Worm (Caenorhabditis elegans) whole organism, early embryonic: Measurements from ENCODE around the gene ccg-1.

Experiments used
- B0310.2 ChIP-seq: sonication (generic microtip); optimal IDR thresholded peaks from 2 replicates; lab custom pipeline; 2016; ENCODE audit warnings: mild to moderate bottlenecking, missing genetic modification characterization, missing compliant biosample characterization
- F13C5.2 ChIP-seq: sonication (generic microtip); optimal IDR thresholded peaks from 2 replicates; lab custom pipeline; 2017; ENCODE audit warnings: mild to moderate bottlenecking, missing genetic modification characterization, inconsistent platforms, missing compliant biosample characterization
- aly-1 ChIP-seq: sonication (generic microtip); optimal IDR thresholded peaks from 2 replicates; lab custom pipeline; 2016; ENCODE audit warnings: missing genetic modification characterization, missing compliant biosample characterization
- ama-1 ChIP-seq: fragments of 150-350 bp; optimal IDR thresholded peaks from 2 replicates; lab custom pipeline; 2014
- ceh-13 ChIP-seq: fragments of 200-800 bp; sonication (Bioruptor generic); optimal IDR thresholded peaks from 2 replicates; lab custom pipeline; 2018; ENCODE audit warnings: mild to moderate bottlenecking, missing genetic modification characterization, missing compliant biosample characterization
- ceh-36 ChIP-seq: sonication (generic microtip); optimal IDR thresholded peaks from 2 replicates; lab custom pipeline; 2016; ENCODE audit warnings: missing genetic modification characterization, inconsistent platforms, missing compliant biosample characterization
- ets-7 ChIP-seq: sonication (generic microtip); optimal IDR thresholded peaks from 2 replicates; lab custom pipeline; 2016; ENCODE audit warnings: missing genotype, missing genetic modification characterization, missing compliant biosample characterization
- flt-1 ChIP-seq: fragments of 200-800 bp; sonication (Bioruptor generic); IDR thresholded peaks from 2 replicates; pipeline ENCODE4 v1.3.6; 2022; ENCODE audit warnings: missing genetic modification characterization, missing compliant biosample characterization
- hmbx-1 ChIP-seq: sonication (generic microtip); optimal IDR thresholded peaks from 2 replicates; lab custom pipeline; 2016; ENCODE audit warnings: mild to moderate bottlenecking, missing genetic modification characterization, missing compliant biosample characterization
- hmg-4 ChIP-seq: fragments of 200-800 bp; sonication (Bioruptor generic); optimal IDR thresholded peaks from 2 replicates; lab custom pipeline; 2018; ENCODE audit warnings: mild to moderate bottlenecking, missing genetic modification characterization, missing compliant biosample characterization
- hnd-1 ChIP-seq: sonication (generic microtip); optimal IDR thresholded peaks from 2 replicates; lab custom pipeline; 2016; ENCODE audit warnings: missing genetic modification characterization, missing compliant biosample characterization
- pes-1 ChIP-seq: fragments of 200-800 bp; sonication (Bioruptor generic); IDR thresholded peaks from 2 replicates; pipeline ENCODE4 v1.3.6; 2022; ENCODE audit warnings: missing genetic modification reagents, missing genetic modification characterization, missing compliant biosample characterization
- scrt-1 ChIP-seq: fragments of 200-800 bp; sonication (Bioruptor generic); IDR thresholded peaks from 2 replicates; pipeline ENCODE4 v1.3.6; 2022; ENCODE audit warnings: missing genetic modification characterization, missing compliant biosample characterization
- sea-1 ChIP-seq: fragments of 200-800 bp; sonication (Bioruptor generic); conservative IDR thresholded peaks from 2 replicates; pipeline ENCODE4 v1.3.6; 2022; ENCODE audit warnings: missing genetic modification characterization, missing compliant biosample characterization
- tbx-11 ChIP-seq: fragments of 200-800 bp; sonication (Bioruptor generic); IDR thresholded peaks from 2 replicates; pipeline ENCODE4 v1.3.6; 2022; ENCODE audit warnings: missing genetic modification characterization, missing compliant biosample characterization
- tbx-37 ChIP-seq: fragments of 200-800 bp; sonication (Bioruptor generic); conservative IDR thresholded peaks from 2 replicates; pipeline ENCODE4 v1.3.6; 2022; ENCODE audit warnings: missing genetic modification reagents, missing genetic modification characterization, missing compliant biosample characterization
- tra-4 ChIP-seq: sonication (generic microtip); optimal IDR thresholded peaks from 2 replicates; lab custom pipeline; 2017; ENCODE audit warnings: missing genetic modification characterization, missing compliant biosample characterization

The ccg-1 gene

ce11 chrIV:15274063-15274462 is 1.5 kb downstream of the ccg-1 start:
- TF ChIP-seq F13C5.2 (tag; lab: Kevin White, UChicago) (no peak), sea-1 (GFP tag; lab: Robert Waterston, UW) (no peak), hnd-1 (tag; lab: Kevin White, UChicago) (no peak), B0310.2 (tag; lab: Kevin White, UChicago) (no peak), tbx-37 (GFP tag; lab: Robert Waterston, UW) (no peak), hmg-4 (GFP tag; lab: Kevin White, UChicago) (no peak), tbx-11 (no peak), hmbx-1 (no peak), tra-4 (tag; lab: Kevin White, UChicago) (no peak), scrt-1 (GFP tag; lab: Robert Waterston, UW) (no peak), pes-1 (GFP tag; lab: Robert Waterston, UW) (no peak), ama-1 (lab: Kevin White, UChicago) (no peak), flt-1 (no peak), ceh-13 (GFP tag; lab: Kevin White, UChicago) (no peak)

- TF ChIP-seq ets-7 (tag; lab: Kevin White, UChicago) (no peak), hnd-1 (tag; lab: Kevin White, UChicago) (no peak), ama-1 (lab: Kevin White, UChicago) (no peak), ceh-13 (GFP tag; lab: Kevin White, UChicago) (no peak), tra-4 (tag; lab: Kevin White, UChicago) (no peak), sea-1 (GFP tag; lab: Robert Waterston, UW) (no peak), F13C5.2 (tag; lab: Kevin White, UChicago) (no peak), hmg-4 (GFP tag; lab: Kevin White, UChicago) (no peak)
Observed at ce11 chrIV:15259548-15259947, 16.1 kb downstream of the ccg-1 start, which contains the start of gene Y73F8A.5. Y73F8A.5 (plus strand) TSS chrIV:15259868.

ce11 chrIV:15252157-15252556 is 23.4 kb downstream of the ccg-1 start, which contains the start of gene srj-42:
srj-42 (minus strand) TSS chrIV:15252257.
- no peak for TF ChIP-seq B0310.2 (tag; lab: Kevin White, UChicago)
- no peak for TF ChIP-seq sea-1 (GFP tag; lab: Robert Waterston, UW)
- no peak for TF ChIP-seq flt-1

- no peak for TF ChIP-seq scrt-1 (GFP tag; lab: Robert Waterston, UW)
Observed at ce11 chrIV:15251075-15251474, 24.5 kb downstream of the ccg-1 start.

ce11 chrIV:15245655-15246054 is 29.9 kb downstream of the ccg-1 start, which contains the start of gene Y73F8A.36:
Y73F8A.36 (plus strand) TSS chrIV:15245955.
- TF ChIP-seq ceh-36 (tag; lab: Kevin White, UChicago): no peak
- no peak for TF ChIP-seq hnd-1 (tag; lab: Kevin White, UChicago)
- TF ChIP-seq flt-1: no peak
- TF ChIP-seq hmbx-1: no peak
- no peak for TF ChIP-seq ets-7 (tag; lab: Kevin White, UChicago)
- TF ChIP-seq sea-1 (GFP tag; lab: Robert Waterston, UW): no peak
- TF ChIP-seq ama-1 (lab: Kevin White, UChicago): no peak
- no peak for TF ChIP-seq tra-4 (tag; lab: Kevin White, UChicago)

ce11 chrIV:15235856-15236255 is 39.7 kb downstream of the ccg-1 start, which contains the start of gene lgc-52:
lgc-52 (plus strand) TSS chrIV:15236123.
- TF ChIP-seq ets-7 (tag; lab: Kevin White, UChicago): no peak
- no peak for TF ChIP-seq tbx-37 (GFP tag; lab: Robert Waterston, UW)
- TF ChIP-seq ceh-36 (tag; lab: Kevin White, UChicago): no peak
- no peak for TF ChIP-seq B0310.2 (tag; lab: Kevin White, UChicago)
- no peak for TF ChIP-seq sea-1 (GFP tag; lab: Robert Waterston, UW)
- TF ChIP-seq ceh-13 (GFP tag; lab: Kevin White, UChicago): no peak
- no peak for TF ChIP-seq pes-1 (GFP tag; lab: Robert Waterston, UW)
- TF ChIP-seq hmg-4 (GFP tag; lab: Kevin White, UChicago): no peak
- TF ChIP-seq tra-4 (tag; lab: Kevin White, UChicago): no peak
- no peak for TF ChIP-seq hnd-1 (tag; lab: Kevin White, UChicago)
- no peak for TF ChIP-seq flt-1
- TF ChIP-seq tbx-11: no peak
- no peak for TF ChIP-seq aly-1 (tag; lab: Kevin White, UChicago)
- no peak for TF ChIP-seq scrt-1 (GFP tag; lab: Robert Waterston, UW)
- no peak for TF ChIP-seq ama-1 (lab: Kevin White, UChicago)
- no peak for TF ChIP-seq hmbx-1
- no peak for TF ChIP-seq F13C5.2 (tag; lab: Kevin White, UChicago)

- TF ChIP-seq tbx-11 (no peak), aly-1 (tag; lab: Kevin White, UChicago) (no peak), tra-4 (tag; lab: Kevin White, UChicago) (no peak), B0310.2 (tag; lab: Kevin White, UChicago) (no peak), F13C5.2 (tag; lab: Kevin White, UChicago) (no peak), hnd-1 (tag; lab: Kevin White, UChicago) (no peak), ceh-36 (tag; lab: Kevin White, UChicago) (no peak), sea-1 (GFP tag; lab: Robert Waterston, UW) (no peak), pes-1 (GFP tag; lab: Robert Waterston, UW) (no peak), ets-7 (tag; lab: Kevin White, UChicago) (no peak), hmg-4 (GFP tag; lab: Kevin White, UChicago) (no peak), ama-1 (lab: Kevin White, UChicago) (no peak)
Observed at ce11 chrIV:15234943-15235605, 40.5 kb downstream of the ccg-1 start, which contains the start of gene pkd-2. pkd-2 (minus strand) TSS chrIV:15234993.
